Fruit fly (Drosophila melanogaster) whole organism, adult: ENCODE data around the gene Gld2.

ENCODE experiments used
- CG11617 ChIP-seq: fragments of 200-800 bp; sonication (Bioruptor generic); optimal IDR thresholded peaks from 2 replicates; lab custom pipeline; 2017; ENCODE audit warnings: mild to moderate bottlenecking, missing biosample characterization, missing genetic modification reagents, missing genetic modification characterization
- CG12768 ChIP-seq: fragments of 200-800 bp; sonication (Bioruptor generic); optimal IDR thresholded peaks from 2 replicates; lab custom pipeline; 2017; ENCODE audit warnings: missing biosample characterization, missing genetic modification characterization, mild to moderate bottlenecking, moderate library complexity, missing genetic modification reagents
- CG14711 ChIP-seq: fragments of 200-800 bp; sonication (Bioruptor generic); optimal IDR thresholded peaks from 2 replicates; lab custom pipeline; 2018; ENCODE audit warnings: missing biosample characterization, mild to moderate bottlenecking, missing genetic modification characterization, moderate library complexity
- CG1620 ChIP-seq: fragments of 200-800 bp; sonication (Bioruptor generic); optimal IDR thresholded peaks from 2 replicates; lab custom pipeline; 2016; ENCODE audit warnings: missing biosample characterization, missing genetic modification characterization
- CG33017 ChIP-seq: fragments of 200-800 bp; sonication (Bioruptor generic); optimal IDR thresholded peaks from 2 replicates; lab custom pipeline; 2018; ENCODE audit warnings: missing biosample characterization, mild to moderate bottlenecking, missing genetic modification characterization, moderate library complexity
- CG5204 ChIP-seq: fragments of 200-800 bp; sonication (Bioruptor generic); optimal IDR thresholded peaks from 2 replicates; lab custom pipeline; 2016; ENCODE audit warnings: missing biosample characterization, missing genetic modification characterization
- CG7045 ChIP-seq: fragments of 200-800 bp; sonication (Bioruptor generic); optimal IDR thresholded peaks from 2 replicates; lab custom pipeline; 2017; ENCODE audit warnings: missing biosample characterization, mild to moderate bottlenecking, missing genetic modification characterization
- CG7101 ChIP-seq: fragments of 200-800 bp; sonication (Bioruptor generic); optimal IDR thresholded peaks from 2 replicates; lab custom pipeline; 2018; ENCODE audit warnings: missing biosample characterization, mild to moderate bottlenecking, missing genetic modification characterization, moderate library complexity
- Clk ChIP-seq: fragments of 200-800 bp; sonication (Bioruptor generic); optimal IDR thresholded peaks from 2 replicates; lab custom pipeline; 2017; ENCODE audit warnings: missing biosample characterization, missing genetic modification characterization
- Crg-1 ChIP-seq: fragments of 200-800 bp; sonication (Bioruptor generic); optimal IDR thresholded peaks from 2 replicates; lab custom pipeline; 2016; ENCODE audit warnings: missing biosample characterization, missing genetic modification characterization
- Hr96 ChIP-seq: fragments of 200-800 bp; sonication (Bioruptor generic); optimal IDR thresholded peaks from 2 replicates; lab custom pipeline; 2016; ENCODE audit warnings: missing biosample characterization, missing genetic modification characterization
- Mnt ChIP-seq: fragments of 200-800 bp; sonication (Bioruptor generic); optimal IDR thresholded peaks from 2 replicates; lab custom pipeline; 2016; ENCODE audit warnings: missing biosample characterization, mild to moderate bottlenecking, missing genetic modification characterization
- bab1 ChIP-seq: fragments of 200-800 bp; sonication (Bioruptor generic); optimal IDR thresholded peaks from 3 replicates; lab custom pipeline; 2019; ENCODE audit warnings: missing biosample characterization, mild to moderate bottlenecking, missing genetic modification characterization, moderate library complexity
- cic ChIP-seq: fragments of 200-800 bp; sonication (Bioruptor generic); optimal IDR thresholded peaks from 2 replicates; lab custom pipeline; 2017; ENCODE audit warnings: missing biosample characterization, mild to moderate bottlenecking, missing genetic modification characterization, moderate library complexity
- cnc ChIP-seq, 2 experiments: fragments of >200 bp; optimal IDR thresholded peaks; 2 replicates each; lab custom pipeline; 2017
- kay ChIP-seq: fragments of 200-800 bp; sonication (Bioruptor generic); peaks from one replicate; lab custom pipeline; 2016; ENCODE audit warnings: missing biosample characterization, missing genetic modification characterization, borderline replicate concordance
- ovo ChIP-seq: fragments of 200-800 bp; sonication (Bioruptor generic); optimal IDR thresholded peaks from 2 replicates; lab custom pipeline; 2016; ENCODE audit warnings: missing biosample characterization, missing genetic modification characterization
- pad ChIP-seq: fragments of 200-800 bp; sonication (Bioruptor generic); optimal IDR thresholded peaks from 3 replicates; lab custom pipeline; 2017; ENCODE audit warnings: missing biosample characterization, missing genetic modification characterization, mild to moderate bottlenecking, moderate library complexity, missing genetic modification reagents
- tj ChIP-seq: fragments of 200-800 bp; sonication (Bioruptor generic); optimal IDR thresholded peaks from 3 replicates; lab custom pipeline; 2017; ENCODE audit warnings: missing biosample characterization, mild to moderate bottlenecking, missing genetic modification characterization, moderate library complexity
- toe ChIP-seq: fragments of 200-800 bp; sonication (Bioruptor generic); optimal IDR thresholded peaks from 2 replicates; lab custom pipeline; 2016; ENCODE audit warnings: missing biosample characterization, missing genetic modification characterization

The Gld2 gene

dm6 chr3R:22197667-22198316, 13.8 kb upstream of the Gld2 start:
- no peak for TF ChIP-seq toe (GFP tag; lab: Kevin White, UChicago)
- TF ChIP-seq pad (GFP tag; lab: Kevin White, UChicago) = no peak
- TF ChIP-seq CG7045 (GFP tag; lab: Kevin White, UChicago) = no peak
- TF ChIP-seq CG5204 (GFP tag; lab: Kevin White, UChicago) = no peak
- TF ChIP-seq kay (GFP tag; lab: Kevin White, UChicago) = no peak
- TF ChIP-seq CG1620 (GFP tag; lab: Kevin White, UChicago) = no peak
- TF ChIP-seq cnc (optimal IDR thresholded peaks at IDR 0.05; lab: Kevin White, UChicago) = no peak
- TF ChIP-seq tj (GFP tag; lab: Kevin White, UChicago) = no peak
- TF ChIP-seq ovo (GFP tag; lab: Kevin White, UChicago) = no peak

dm6 chr3R:22198928-22199327, 12.7 kb upstream of the Gld2 start:
- TF ChIP-seq CG5204 (GFP tag; lab: Kevin White, UChicago) = no peak
- no peak for TF ChIP-seq CG7045 (GFP tag; lab: Kevin White, UChicago)
- no peak for TF ChIP-seq toe (GFP tag; lab: Kevin White, UChicago)
- TF ChIP-seq CG14711 = no peak
- TF ChIP-seq CG11617 (GFP tag; lab: Kevin White, UChicago) = no peak
- no peak for TF ChIP-seq Hr96 (GFP tag; lab: Kevin White, UChicago)
- no peak for TF ChIP-seq CG7101 (tag; lab: Kevin White, UChicago)
- TF ChIP-seq pad (GFP tag; lab: Kevin White, UChicago) = no peak
- no peak for TF ChIP-seq CG12768 (GFP tag; lab: Kevin White, UChicago)
- TF ChIP-seq Mnt (GFP tag; lab: Kevin White, UChicago) = no peak
- no peak for TF ChIP-seq cnc (optimal IDR thresholded peaks at IDR 0.05; lab: Kevin White, UChicago)
- no peak for TF ChIP-seq Clk (GFP tag; lab: Kevin White, UChicago)
- no peak for TF ChIP-seq kay (GFP tag; lab: Kevin White, UChicago)

dm6 chr3R:22199391-22199940, 12.2 kb upstream of the Gld2 start:
- TF ChIP-seq cic (GFP tag; lab: Kevin White, UChicago) = no peak
- TF ChIP-seq CG7045 (GFP tag; lab: Kevin White, UChicago) = no peak
- no peak for TF ChIP-seq CG7101 (tag; lab: Kevin White, UChicago)
- no peak for TF ChIP-seq Hr96 (GFP tag; lab: Kevin White, UChicago)

dm6 chr3R:22202457-22202856, 9.2 kb upstream of the Gld2 start:
- no peak for TF ChIP-seq toe (GFP tag; lab: Kevin White, UChicago)
- TF ChIP-seq CG12768 (GFP tag; lab: Kevin White, UChicago) = no peak
- TF ChIP-seq CG11617 (GFP tag; lab: Kevin White, UChicago) = no peak
- TF ChIP-seq Clk (GFP tag; lab: Kevin White, UChicago) = no peak

dm6 chr3R:22205523-22205922, 6.1 kb upstream of the Gld2 start:
- TF ChIP-seq cnc (optimal IDR thresholded peaks at IDR 0.05; lab: Kevin White, UChicago) (no peak), tj (GFP tag; lab: Kevin White, UChicago) (no peak), CG33017 (no peak), Mnt (GFP tag; lab: Kevin White, UChicago) (no peak), Hr96 (GFP tag; lab: Kevin White, UChicago) (no peak), bab1 (GFP tag; lab: Kevin White, UChicago) (no peak), CG7045 (GFP tag; lab: Kevin White, UChicago) (no peak), cic (GFP tag; lab: Kevin White, UChicago) (no peak), Crg-1 (no peak), ovo (GFP tag; lab: Kevin White, UChicago) (no peak), CG14711 (no peak), kay (GFP tag; lab: Kevin White, UChicago) (no peak), CG7101 (tag; lab: Kevin White, UChicago) (no peak), toe (GFP tag; lab: Kevin White, UChicago) (no peak)

dm6 chr3R:22220814-22221213, 9.2 kb downstream of the Gld2 start:
- TF ChIP-seq Mnt (GFP tag; lab: Kevin White, UChicago) = no peak
- no peak for TF ChIP-seq CG7045 (GFP tag; lab: Kevin White, UChicago)
- TF ChIP-seq Clk (GFP tag; lab: Kevin White, UChicago) = no peak

dm6 chr3R:22223377-22223776, 11.8 kb downstream of the Gld2 start:
- TF ChIP-seq toe (GFP tag; lab: Kevin White, UChicago) (no peak), CG11617 (GFP tag; lab: Kevin White, UChicago) (no peak), kay (GFP tag; lab: Kevin White, UChicago) (no peak), CG7101 (tag; lab: Kevin White, UChicago) (no peak), CG5204 (GFP tag; lab: Kevin White, UChicago) (no peak), CG14711 (no peak)
